Fruit fly (Drosophila melanogaster) whole organism, embryonic: ENCODE measurements around the gene Iru.

Experiments used
- Abd-B ChIP-seq: fragments of 200-800 bp; sonication (Bioruptor generic); optimal IDR thresholded peaks from 2 replicates; lab custom pipeline; 2018; ENCODE audit warnings: missing biosample characterization, mild to moderate bottlenecking, missing genetic modification characterization, moderate library complexity
- B-H2 ChIP-seq: fragments of 200-800 bp; sonication (Bioruptor generic); optimal IDR thresholded peaks from 2 replicates; lab custom pipeline; 2018; ENCODE audit warnings: missing biosample characterization, mild to moderate bottlenecking, missing genetic modification characterization
- CG12071 ChIP-seq: fragments of 200-800 bp; sonication (Bioruptor generic); optimal IDR thresholded peaks from 3 replicates; lab custom pipeline; 2018; ENCODE audit warnings: missing biosample characterization, mild to moderate bottlenecking, missing genetic modification characterization
- CG12155 ChIP-seq: fragments of 200-800 bp; sonication (Bioruptor generic); optimal IDR thresholded peaks from 3 replicates; lab custom pipeline; 2016; ENCODE audit warnings: missing biosample characterization, missing genetic modification characterization
- CG12769 ChIP-seq: fragments of 200-800 bp; sonication (Bioruptor generic); optimal IDR thresholded peaks from 2 replicates; lab custom pipeline; 2019; ENCODE audit warnings: missing biosample characterization, mild to moderate bottlenecking, missing genetic modification characterization, moderate library complexity
- CG14860 ChIP-seq: fragments of 200-800 bp; sonication (Bioruptor generic); IDR thresholded peaks from 3 replicates; pipeline ENCODE4 v1.3.6; 2022; ENCODE audit warnings: missing biosample characterization, missing genetic modification characterization; ENCODE audit not compliant: partially characterized antibody
- CG15479 ChIP-seq: fragments of 200-800 bp; sonication (Bioruptor generic); optimal IDR thresholded peaks from 3 replicates; lab custom pipeline; 2019; ENCODE audit warnings: missing biosample characterization, mild to moderate bottlenecking, missing genetic modification characterization, moderate library complexity
- CG17612 ChIP-seq: fragments of 200-800 bp; sonication (Bioruptor generic); IDR thresholded peaks from 2 replicates; pipeline ENCODE4 v1.3.6; 2022; ENCODE audit warnings: missing biosample characterization, missing genetic modification characterization
- CG2889 ChIP-seq: fragments of 200-800 bp; sonication (Bioruptor generic); IDR thresholded peaks from 3 replicates; pipeline ENCODE4 v1.3.6; 2022; ENCODE audit warnings: missing biosample characterization, missing genetic modification characterization
- CG31388 ChIP-seq: fragments of 200-800 bp; sonication (Bioruptor generic); optimal IDR thresholded peaks from 2 replicates; lab custom pipeline; 2016; ENCODE audit warnings: missing biosample characterization, missing genetic modification characterization
- CG3281 ChIP-seq: fragments of 200-800 bp; sonication (Bioruptor generic); optimal IDR thresholded peaks from 3 replicates; lab custom pipeline; 2017; ENCODE audit warnings: missing biosample characterization, mild to moderate bottlenecking, missing genetic modification characterization
- CG3726 ChIP-seq: fragments of 200-800 bp; sonication (Bioruptor generic); IDR thresholded peaks from 3 replicates; pipeline ENCODE4, ENCODE4 v1.3.6; 2022; ENCODE audit warnings: missing biosample characterization, missing genetic modification characterization
- CG3847 ChIP-seq: fragments of 200-800 bp; sonication (Bioruptor generic); IDR thresholded peaks from 2 replicates; pipeline ENCODE4 v1.3.6; 2022; ENCODE audit warnings: missing biosample characterization, missing genetic modification characterization
- CG5245 ChIP-seq: fragments of 200-800 bp; sonication (Bioruptor generic); optimal IDR thresholded peaks from 3 replicates; lab custom pipeline; 2016; ENCODE audit warnings: missing biosample characterization, missing genetic modification characterization
- CG6175 ChIP-seq: fragments of 200-800 bp; sonication (Bioruptor generic); IDR thresholded peaks from 3 replicates; pipeline ENCODE4 v1.3.6; 2022; ENCODE audit warnings: missing biosample characterization, missing genetic modification characterization
- CG7839 ChIP-seq: fragments of 200-800 bp; sonication (Bioruptor generic); optimal IDR thresholded peaks from 3 replicates; lab custom pipeline; 2018; ENCODE audit warnings: missing biosample characterization, mild to moderate bottlenecking, missing genetic modification characterization, moderate library complexity
- CG8359 ChIP-seq: fragments of 200-800 bp; sonication (Bioruptor generic); optimal IDR thresholded peaks from 2 replicates; lab custom pipeline; 2017; ENCODE audit warnings: missing biosample characterization, mild to moderate bottlenecking, missing genetic modification characterization, borderline replicate concordance
- CG9727 ChIP-seq: fragments of 200-800 bp; sonication (Bioruptor generic); optimal IDR thresholded peaks from 3 replicates; lab custom pipeline; 2017; ENCODE audit warnings: missing biosample characterization, mild to moderate bottlenecking, missing genetic modification characterization
- CkIIα-i1 ChIP-seq: fragments of 200-800 bp; sonication (Bioruptor generic); IDR thresholded peaks from 2 replicates; pipeline ENCODE4 v1.3.6; 2022; ENCODE audit warnings: missing biosample characterization, missing genetic modification characterization
- Dbx ChIP-seq: fragments of 200-800 bp; sonication (Bioruptor generic); IDR thresholded peaks from 3 replicates; pipeline ENCODE4 v1.3.6; 2022; ENCODE audit warnings: missing biosample characterization, missing genetic modification characterization
- Gug ChIP-seq: fragments of 200-800 bp; sonication (Bioruptor generic); IDR thresholded peaks from 4 replicates; pipeline ENCODE4 v1.3.6; 2022; ENCODE audit warnings: missing biosample characterization, missing genetic modification characterization
- H15 ChIP-seq: fragments of 200-800 bp; sonication (Bioruptor generic); IDR thresholded peaks from 3 replicates; pipeline ENCODE4 v1.3.6; 2022; ENCODE audit warnings: missing biosample characterization, missing genetic modification characterization
- Lpt ChIP-seq: fragments of >200 bp; optimal IDR thresholded peaks from 2 replicates; lab custom pipeline; 2018; ENCODE audit warnings: missing biosample characterization, missing genetic modification characterization
- Side ChIP-seq: fragments of 200-800 bp; sonication (Bioruptor generic); optimal IDR thresholded peaks from 2 replicates; lab custom pipeline; 2016; ENCODE audit warnings: missing biosample characterization, missing genetic modification characterization
- Sry-β ChIP-seq: fragments of 200-800 bp; sonication (Bioruptor generic); optimal IDR thresholded peaks from 2 replicates; lab custom pipeline; 2018; ENCODE audit warnings: missing biosample characterization, mild to moderate bottlenecking, missing genetic modification characterization, moderate library complexity
- Trl ChIP-seq, 3 experiments: fragments of >200 bp in 2 of 3; fragments of 200-800 bp in 1 of 3; sonication (Bioruptor generic) in 1 of 3; optimal IDR thresholded peaks; 2 replicates in 1 of 3; 3 replicates in 2 of 3; lab custom pipeline; 2016 to 2017; ENCODE audit warnings: missing biosample characterization in 1 of 3, missing genetic modification characterization in 1 of 3
- Usf ChIP-seq: fragments of 200-800 bp; sonication (Bioruptor generic); optimal IDR thresholded peaks from 2 replicates; lab custom pipeline; 2017; ENCODE audit warnings: missing genotype, missing biosample characterization, missing genetic modification characterization
- ab ChIP-seq: fragments of 200-800 bp; sonication (Bioruptor generic); optimal IDR thresholded peaks from 2 replicates; lab custom pipeline; 2016; ENCODE audit warnings: missing biosample characterization, missing genetic modification characterization
- amos ChIP-seq: fragments of 200-800 bp; sonication (Bioruptor generic); IDR thresholded peaks from 2 replicates; pipeline ENCODE4 v1.3.6; 2022; ENCODE audit warnings: missing biosample characterization, missing genetic modification characterization; ENCODE audit not compliant: partially characterized antibody
- bowl ChIP-seq: fragments of 200-800 bp; sonication (Bioruptor generic); IDR thresholded peaks from 2 replicates; pipeline ENCODE4 v1.3.6; 2022; ENCODE audit warnings: missing biosample characterization, missing genetic modification characterization
- cato ChIP-seq: fragments of 200-800 bp; sonication (Bioruptor generic); optimal IDR thresholded peaks from 2 replicates; lab custom pipeline; 2016; ENCODE audit warnings: missing biosample characterization, missing genetic modification characterization, borderline replicate concordance
- dmrt99B ChIP-seq: fragments of 200-800 bp; sonication (Bioruptor generic); optimal IDR thresholded peaks from 2 replicates; lab custom pipeline; 2018; ENCODE audit warnings: missing biosample characterization, mild to moderate bottlenecking, missing genetic modification characterization, moderate library complexity
- emc ChIP-seq: fragments of 200-800 bp; sonication (Bioruptor generic); optimal IDR thresholded peaks from 2 replicates; lab custom pipeline; 2016; ENCODE audit warnings: missing biosample characterization, missing genetic modification characterization
- fd102C ChIP-seq: fragments of 200-800 bp; sonication (Bioruptor generic); optimal IDR thresholded peaks from 2 replicates; lab custom pipeline; 2018; ENCODE audit warnings: missing biosample characterization, mild to moderate bottlenecking, missing genetic modification characterization, moderate library complexity
- gce ChIP-seq: fragments of 200-800 bp; sonication (Bioruptor generic); IDR thresholded peaks from 3 replicates; pipeline ENCODE4 v1.3.6; 2022; ENCODE audit warnings: missing biosample characterization, missing genetic modification characterization
- gcm2 ChIP-seq: fragments of 200-800 bp; sonication (Bioruptor generic); optimal IDR thresholded peaks from 2 replicates; lab custom pipeline; 2016; ENCODE audit warnings: missing biosample characterization, missing genetic modification characterization
- ind ChIP-seq: fragments of 200-800 bp; sonication (Bioruptor generic); optimal IDR thresholded peaks from 3 replicates; lab custom pipeline; 2016; ENCODE audit warnings: missing biosample characterization, missing genetic modification characterization
- klu ChIP-seq: fragments of 200-800 bp; sonication (Bioruptor generic); IDR thresholded peaks from 2 replicates; pipeline ENCODE4 v1.3.6; 2022; ENCODE audit warnings: missing biosample characterization, missing genetic modification characterization
- lov ChIP-seq, 2 experiments: fragments of 200-800 bp in 1 of 2; fragments of >200 bp in 1 of 2; sonication (Bioruptor generic) in 1 of 2; IDR thresholded peaks in 1 of 2; optimal IDR thresholded peaks in 1 of 2; 2 replicates in 1 of 2; 3 replicates in 1 of 2; pipeline versions ENCODE4 v1.3.6 to Lab custom; 2017 to 2022; ENCODE audit warnings: missing biosample characterization in 1 of 2, missing genetic modification characterization in 1 of 2
- nerfin-1 ChIP-seq: fragments of 200-800 bp; sonication (Bioruptor generic); optimal IDR thresholded peaks from 3 replicates; lab custom pipeline; 2019; ENCODE audit warnings: missing biosample characterization, mild to moderate bottlenecking, missing genetic modification characterization, moderate library complexity
- nmo ChIP-seq: fragments of 200-800 bp; sonication (Bioruptor generic); optimal IDR thresholded peaks from 2 replicates; lab custom pipeline; 2018; ENCODE audit warnings: missing biosample characterization, mild to moderate bottlenecking, missing genetic modification characterization, moderate library complexity
- peb ChIP-seq: fragments of 200-800 bp; sonication (Bioruptor generic); IDR thresholded peaks from 2 replicates; pipeline ENCODE4 v1.3.6; 2022; ENCODE audit warnings: missing biosample characterization, missing genetic modification characterization
- salm ChIP-seq: fragments of 200-800 bp; sonication (Bioruptor generic); optimal IDR thresholded peaks from 2 replicates; lab custom pipeline; 2018; ENCODE audit warnings: missing biosample characterization, mild to moderate bottlenecking, missing genetic modification characterization
- seq ChIP-seq: fragments of 200-800 bp; sonication (Bioruptor generic); IDR thresholded peaks from 2 replicates; pipeline ENCODE4 v1.3.6; 2022; ENCODE audit warnings: missing biosample characterization, missing genetic modification characterization
- sim ChIP-seq: fragments of 200-800 bp; sonication (Bioruptor generic); IDR thresholded peaks from 2 replicates; pipeline ENCODE4 v1.3.6; 2022; ENCODE audit warnings: missing biosample characterization, missing genetic modification characterization
- stc ChIP-seq: fragments of 200-800 bp; sonication (Bioruptor generic); IDR thresholded peaks from 2 replicates; pipeline ENCODE4 v1.3.6; 2022; ENCODE audit warnings: missing biosample characterization, missing genetic modification characterization
- stwl ChIP-seq: fragments of 200-800 bp; sonication (Bioruptor generic); optimal IDR thresholded peaks from 3 replicates; lab custom pipeline; 2018; ENCODE audit warnings: missing biosample characterization, mild to moderate bottlenecking, missing genetic modification characterization, moderate library complexity
- wdn ChIP-seq: fragments of 200-800 bp; sonication (Bioruptor generic); IDR thresholded peaks from 2 replicates; pipeline ENCODE4 v1.3.6; 2022; ENCODE audit warnings: missing biosample characterization, missing genetic modification characterization
- zen2 ChIP-seq: fragments of 200-800 bp; sonication (Bioruptor generic); IDR thresholded peaks from 3 replicates; pipeline ENCODE4 v1.3.6; 2022; ENCODE audit warnings: missing biosample characterization, missing genetic modification characterization; ENCODE audit not compliant: partially characterized antibody

Iru gene

DNA sequence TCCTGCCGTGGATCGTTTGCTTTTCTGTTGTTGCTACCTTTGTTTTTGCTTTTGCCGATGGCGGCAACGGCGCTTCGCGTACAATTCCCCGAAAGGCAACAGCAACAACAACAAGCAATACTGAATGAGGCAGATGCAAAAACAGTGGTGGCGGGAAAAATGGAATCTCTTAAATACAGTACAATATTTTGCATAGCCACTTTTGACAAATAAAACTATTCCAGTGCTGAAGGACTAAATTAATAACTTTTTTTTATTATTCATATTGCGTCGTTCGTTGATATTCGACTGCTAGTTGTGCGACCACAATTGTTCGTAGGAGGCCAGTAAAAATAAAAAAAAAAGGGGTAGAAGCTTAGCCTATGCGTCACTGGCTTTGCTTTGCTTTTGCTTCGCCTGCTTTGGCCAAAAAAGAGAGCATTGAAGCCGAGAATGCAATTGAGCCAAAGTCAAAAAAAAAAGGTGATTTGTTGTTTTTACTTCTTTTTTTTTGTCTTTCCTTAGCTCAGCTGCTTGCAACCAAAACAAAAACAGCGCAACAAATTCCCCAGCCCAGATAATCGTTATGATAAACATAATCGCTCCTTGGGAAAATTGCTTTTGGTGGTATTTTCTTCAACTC lies 25.7 kb downstream of the Iru start (continued):
- peak; percentile 80 for TF ChIP-seq CG9727
- peak; percentile 74; the same call in 2 of the 3 replicates for TF ChIP-seq CG6175 (GFP tag; lab: Robert Waterston, UW)
- TF ChIP-seq CG7839 (tag; lab: Kevin White, UChicago) = peak; percentile 86
- TF ChIP-seq stc (GFP tag; lab: Robert Waterston, UW) = peak; percentile 94
- TF ChIP-seq CkIIα-i1 (GFP tag; lab: Robert Waterston, UW) = peak; percentile 79
- peak; percentile 86 for TF ChIP-seq Gug (GFP tag; lab: Robert Waterston, UW)
- TF ChIP-seq Usf = peak; percentile 64
- TF ChIP-seq fd102C = no peak
- peak; percentile 87 for TF ChIP-seq CG2889 (GFP tag; lab: Robert Waterston, UW)
- TF ChIP-seq sim (GFP tag; lab: Robert Waterston, UW) = no peak
- TF ChIP-seq emc (GFP tag; lab: Kevin White, UChicago) = peak; percentile 67
- peak; percentile 86 for TF ChIP-seq CG3847 (GFP tag; lab: Robert Waterston, UW)
- peak; percentile 85 for TF ChIP-seq Side
- TF ChIP-seq nmo = peak; percentile 82
- TF ChIP-seq CG31388 (GFP tag; lab: Kevin White, UChicago) = peak; percentile 45
- TF ChIP-seq CG17612 (GFP tag; lab: Robert Waterston, UW) = no peak
- peak; percentile 89; the same call in 2 of the 3 replicates for TF ChIP-seq gce (GFP tag; lab: Robert Waterston, UW)
- TF ChIP-seq CG3281 (GFP tag; lab: Kevin White, UChicago) = peak; percentile 85
- peak; percentile 82 for TF ChIP-seq bowl (GFP tag; lab: Robert Waterston, UW)
- TF ChIP-seq Abd-B (GFP tag; lab: Kevin White, UChicago) = peak; percentile 75
- TF ChIP-seq peb (GFP tag; lab: Robert Waterston, UW) = peak; percentile 84
- peak; percentile 85 for TF ChIP-seq gcm2 (GFP tag; lab: Kevin White, UChicago)
- no peak for TF ChIP-seq B-H2 (GFP tag; lab: Kevin White, UChicago)
- TF ChIP-seq cato (GFP tag; lab: Kevin White, UChicago) = peak; percentile 58
- peak; percentile 85 for TF ChIP-seq salm (tag; lab: Kevin White, UChicago)
- no peak for TF ChIP-seq amos (GFP tag; lab: Robert Waterston, UW)
- TF ChIP-seq Dbx (GFP tag; lab: Robert Waterston, UW) = peak; percentile 92
- TF ChIP-seq Trl (optimal IDR thresholded peaks at IDR 0.05; lab: Kevin White, UChicago) = no peak
- peak; percentile 85 for TF ChIP-seq Trl (GFP tag; optimal IDR thresholded peaks at IDR 0.05; lab: Kevin White, UChicago)
- peak; percentile 64 for TF ChIP-seq nerfin-1 (tag; lab: Kevin White, UChicago)
- TF ChIP-seq dmrt99B (tag; lab: Kevin White, UChicago) = peak; percentile 93
- peak; percentile 84; the same call in 1 of the 2 replicates for TF ChIP-seq wdn (GFP tag; lab: Robert Waterston, UW)
- no peak for TF ChIP-seq CG14860 (GFP tag; lab: Robert Waterston, UW)
- TF ChIP-seq zen2 (GFP tag; lab: Robert Waterston, UW) = no peak
- no peak for TF ChIP-seq stwl
- TF ChIP-seq seq (GFP tag; lab: Robert Waterston, UW) = peak; percentile 94
- no peak for TF ChIP-seq lov (optimal IDR thresholded peaks at IDR 0.05; lab: Kevin White, UChicago)
- peak; percentile 85 for TF ChIP-seq lov (GFP tag; IDR thresholded peaks at IDR 0.05; lab: Robert Waterston, UW)
- TF ChIP-seq CG12071 (GFP tag; lab: Kevin White, UChicago) = peak; percentile 86
- TF ChIP-seq CG5245 (GFP tag; lab: Kevin White, UChicago) = peak; percentile 85
- TF ChIP-seq ab = no peak
- TF ChIP-seq ind (GFP tag; lab: Kevin White, UChicago) = peak; percentile 87
- TF ChIP-seq CG3726 (GFP tag; lab: Robert Waterston, UW) = peak; percentile 85; the same call in 2 of the 3 replicates
- TF ChIP-seq CG8359 (GFP tag; lab: Kevin White, UChicago) = no peak
- peak; percentile 79 for TF ChIP-seq CG12155
- TF ChIP-seq Lpt = no peak
- peak; percentile 32 for TF ChIP-seq Sry-β (GFP tag; lab: Kevin White, UChicago)
- no peak for TF ChIP-seq CG15479 (GFP tag; lab: Kevin White, UChicago)
- TF ChIP-seq H15 (GFP tag; lab: Robert Waterston, UW) = peak; percentile 92
- TF ChIP-seq klu = peak; percentile 29; the same call in 1 of the 2 replicates
- peak; percentile 83 for TF ChIP-seq CG12769 (tag; lab: Kevin White, UChicago)
